Worm (Caenorhabditis elegans): ENCODE data around the gene D1005.5.

ce11 chrX:1472880-1473279 lies at the start of gene D1005.5:
- TF ChIP-seq unc-130 (GFP tag; optimal IDR thresholded peaks at IDR 0.05) (no peak), nhr-42 (GFP tag; IDR thresholded peaks at IDR 0.05) (no peak), jun-1 (tag; optimal IDR thresholded peaks at IDR 0.05) (no peak), Y75B8A.6 (GFP tag; IDR thresholded peaks at IDR 0.05) (no peak), Y105C5A.15 (GFP tag; IDR thresholded peaks at IDR 0.05) (no peak), snpc-4 (tag; optimal IDR thresholded peaks at IDR 0.05) (no peak), ceh-20 (GFP tag; IDR thresholded peaks at IDR 0.05) (no peak), F44E2.7 (GFP tag; IDR thresholded peaks at IDR 0.05) (no peak), fkh-10 (GFP tag; optimal IDR thresholded peaks at IDR 0.05) (no peak), lin-15B (tag; optimal IDR thresholded peaks at IDR 0.05) (no peak), lin-39 (tag; optimal IDR thresholded peaks at IDR 0.05) (no peak), madf-9 (GFP tag; conservative IDR thresholded peaks at IDR 0.05) (no peak), fos-1 (tag; optimal IDR thresholded peaks at IDR 0.05) (no peak), nhr-6 (tag; optimal IDR thresholded peaks at IDR 0.05) (no peak)

Data from whole organism, L4 larva.